Fruit fly (Drosophila melanogaster): ENCODE data around the gene CG14297.

DNA sequence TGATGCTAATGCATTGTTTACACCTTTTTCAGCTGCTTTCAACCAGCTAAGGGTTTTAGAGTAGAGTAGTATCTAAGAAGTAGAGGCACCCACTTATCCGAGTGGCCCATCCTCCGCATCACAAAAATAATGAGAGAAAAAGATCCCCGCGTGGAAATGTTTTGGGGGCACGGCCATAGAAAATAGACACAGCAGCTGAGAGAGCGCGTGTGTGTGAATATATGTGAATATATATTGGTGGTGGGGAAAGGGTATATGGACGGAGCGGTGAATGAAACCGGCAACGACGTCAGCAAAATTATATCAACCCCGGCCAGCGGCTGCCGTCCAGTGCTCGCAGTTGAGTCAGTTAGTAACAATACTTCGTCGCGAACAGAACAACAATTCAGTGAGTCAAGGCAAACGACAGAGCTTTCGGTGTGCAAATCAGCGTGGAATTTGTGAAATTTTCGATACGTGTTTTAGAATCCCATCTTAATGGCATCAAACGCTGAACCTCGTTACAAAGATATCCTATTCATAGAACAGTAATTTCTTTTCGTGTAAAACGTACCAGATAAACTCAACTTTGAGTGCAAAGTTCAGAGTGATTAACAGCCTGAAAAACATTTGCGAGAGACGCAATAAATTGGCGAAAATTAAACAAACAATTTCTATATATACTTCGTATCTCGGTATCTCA is 16.8 kb downstream of the CG14297 start, which contains the start of gene Xrp1:
- TF ChIP-seq Myc (optimal IDR thresholded peaks at IDR 0.05) (no peak), h (optimal IDR thresholded peaks at IDR 0.05) (no peak), psq (optimal IDR thresholded peaks at IDR 0.05) (no peak)
